Fruit fly (Drosophila melanogaster): ENCODE data around the gene Sfp33A4.

The Sfp33A4 gene

DNA sequence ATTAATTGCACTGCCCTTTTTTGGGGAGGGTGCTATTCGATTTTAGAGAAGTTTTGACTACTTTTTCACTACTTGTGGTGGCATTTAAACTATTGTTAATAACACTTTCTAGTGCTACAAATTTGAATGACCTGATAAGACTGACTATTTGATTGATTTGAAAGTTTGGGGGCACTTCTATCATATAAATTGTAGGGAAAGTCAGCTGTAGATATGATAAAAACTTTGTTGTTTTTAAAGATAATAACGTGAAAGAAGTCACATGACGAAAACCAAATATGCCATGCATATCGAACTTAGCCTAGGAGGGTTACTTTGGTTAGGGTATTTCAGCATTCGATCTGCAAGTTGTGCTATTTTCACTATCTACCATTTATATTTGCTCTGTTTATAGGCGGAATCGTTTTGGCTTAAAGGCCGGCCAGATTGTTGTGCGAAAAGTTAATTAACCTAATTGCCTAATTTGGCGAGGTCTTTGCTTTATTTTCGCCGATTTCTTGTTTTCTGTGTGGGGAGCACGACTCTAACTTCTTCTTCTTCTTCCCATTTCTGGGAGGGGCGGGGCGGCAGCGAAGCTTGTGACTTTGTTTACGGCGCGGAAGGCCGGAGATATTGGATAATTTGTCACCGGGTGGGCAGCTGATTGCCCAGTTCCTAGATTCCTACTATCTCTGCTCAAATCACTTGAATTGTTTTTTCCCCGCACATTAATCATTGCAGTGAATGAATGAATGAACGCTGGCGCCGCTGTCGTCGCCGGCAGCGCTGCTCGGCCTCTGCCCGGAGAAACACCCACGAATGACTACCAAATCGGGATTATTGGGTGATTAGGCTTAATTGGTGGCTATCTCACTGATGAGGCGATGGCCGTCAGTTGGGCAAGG lies 24.0 kb upstream of the Sfp33A4 start:
- TF ChIP-seq N (GFP tag; optimal IDR thresholded peaks at IDR 0.05) (no peak), fru (GFP tag; optimal IDR thresholded peaks at IDR 0.05) (peak; percentile 0), Rel (GFP tag; optimal IDR thresholded peaks at IDR 0.05) (no peak), Rel (tag; optimal IDR thresholded peaks at IDR 0.05) (peak; percentile 59)

DNA sequence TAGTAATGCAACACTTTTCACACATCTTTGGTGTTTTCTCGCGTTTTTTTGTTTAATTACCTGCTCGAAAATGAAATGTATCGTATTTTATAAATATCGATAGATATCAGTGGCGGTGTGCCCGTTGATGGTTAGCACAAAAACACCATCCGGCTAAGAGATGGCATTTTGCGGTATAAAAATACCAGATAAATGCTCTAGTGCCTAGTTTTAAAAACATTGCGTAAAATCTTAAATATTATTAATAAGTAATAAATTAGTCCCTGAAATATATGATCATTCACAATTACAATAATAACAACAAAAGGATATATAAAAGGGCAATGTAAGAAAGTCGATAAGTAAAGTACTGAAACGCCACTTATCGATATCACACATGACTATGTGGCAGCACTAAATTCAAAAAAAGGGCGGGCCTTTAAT lies 23.4 kb upstream of the Sfp33A4 start, which contains the start of gene CycY:
Gene CycY (minus strand): TSS at position 116 of the 423 bp plus-strand sequence.
- TF ChIP-seq h (GFP tag; optimal IDR thresholded peaks at IDR 0.05) (no peak), brk (GFP tag; optimal IDR thresholded peaks at IDR 0.05) (peak; percentile 63), foxo (GFP tag; optimal IDR thresholded peaks at IDR 0.05) (peak in 1 of 2 experiments; percentile 11), dmrt93B (GFP tag; optimal IDR thresholded peaks at IDR 0.05) (no peak), HLH106 (tag; optimal IDR thresholded peaks at IDR 0.05) (peak; percentile 5), Sp1 (GFP tag; optimal IDR thresholded peaks at IDR 0.05) (peak; percentile 3)

DNA sequence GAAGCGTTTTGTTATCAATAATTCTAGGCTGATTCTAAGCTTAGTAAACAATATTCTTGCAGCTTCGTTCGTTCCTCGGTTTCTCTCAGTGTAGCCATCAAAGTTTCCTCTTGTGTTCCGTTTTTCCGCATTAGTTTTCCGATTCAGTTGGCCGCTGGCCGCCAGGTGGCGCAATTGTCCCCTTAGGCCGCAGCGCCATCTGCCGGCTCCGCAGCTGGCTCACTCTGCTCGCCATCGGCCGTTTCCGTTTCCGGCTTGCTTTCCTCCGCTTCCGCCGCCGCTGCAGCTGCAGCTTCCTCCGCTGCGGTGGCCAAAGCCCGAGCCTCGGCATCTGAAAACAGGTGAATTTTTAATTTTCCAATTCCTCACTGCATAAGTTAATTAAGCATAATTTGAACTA lies 20.7 kb upstream of the Sfp33A4 start:
- TF ChIP-seq h (GFP tag; optimal IDR thresholded peaks at IDR 0.05) (peak; percentile 41), sv (GFP tag; optimal IDR thresholded peaks at IDR 0.05) (peak; percentile 62), rgr (GFP tag; optimal IDR thresholded peaks at IDR 0.05) (peak; percentile 44), Rel (GFP tag; optimal IDR thresholded peaks at IDR 0.05) (no peak), Rel (tag; optimal IDR thresholded peaks at IDR 0.05) (no peak), OdsH (GFP tag; optimal IDR thresholded peaks at IDR 0.05) (no peak), Hr83 (GFP tag; optimal IDR thresholded peaks at IDR 0.05; ENCODE audit: poor library complexity, severe bottlenecking) (peak; percentile 4), dmrt93B (GFP tag; optimal IDR thresholded peaks at IDR 0.05) (peak; percentile 54), br (GFP tag; optimal IDR thresholded peaks at IDR 0.05) (peak; percentile 13), ey (GFP tag; optimal IDR thresholded peaks at IDR 0.05) (no peak), tai (GFP tag; optimal IDR thresholded peaks at IDR 0.05) (no peak), Hr78 (GFP tag; optimal IDR thresholded peaks at IDR 0.05) (no peak), Jra (GFP tag; optimal IDR thresholded peaks at IDR 0.05) (no peak), dl (GFP tag; optimal IDR thresholded peaks at IDR 0.05; ENCODE audit: insufficient read depth in 1 of 2, partially characterized antibody in 2 of 2) (no peak), pan (optimal IDR thresholded peaks at IDR 0.05) (no peak), sage (GFP tag; optimal IDR thresholded peaks at IDR 0.05) (no peak), GATAd (GFP tag; optimal IDR thresholded peaks at IDR 0.05) (no peak), Dfd (GFP tag; optimal IDR thresholded peaks at IDR 0.05) (no peak), Hnf4 (GFP tag; optimal IDR thresholded peaks at IDR 0.05) (no peak), jim (GFP tag; optimal IDR thresholded peaks at IDR 0.05) (no peak), HLH106 (tag; optimal IDR thresholded peaks at IDR 0.05) (peak; percentile 34), N (GFP tag; optimal IDR thresholded peaks at IDR 0.05) (no peak), CrebA (GFP tag; optimal IDR thresholded peaks at IDR 0.05; ENCODE audit: borderline replicate concordance) (no peak), woc (GFP tag; optimal IDR thresholded peaks at IDR 0.05) (no peak), CG9705 (GFP tag; optimal IDR thresholded peaks at IDR 0.05) (peak; percentile 53), lola (GFP tag; optimal IDR thresholded peaks at IDR 0.05) (no peak)

DNA sequence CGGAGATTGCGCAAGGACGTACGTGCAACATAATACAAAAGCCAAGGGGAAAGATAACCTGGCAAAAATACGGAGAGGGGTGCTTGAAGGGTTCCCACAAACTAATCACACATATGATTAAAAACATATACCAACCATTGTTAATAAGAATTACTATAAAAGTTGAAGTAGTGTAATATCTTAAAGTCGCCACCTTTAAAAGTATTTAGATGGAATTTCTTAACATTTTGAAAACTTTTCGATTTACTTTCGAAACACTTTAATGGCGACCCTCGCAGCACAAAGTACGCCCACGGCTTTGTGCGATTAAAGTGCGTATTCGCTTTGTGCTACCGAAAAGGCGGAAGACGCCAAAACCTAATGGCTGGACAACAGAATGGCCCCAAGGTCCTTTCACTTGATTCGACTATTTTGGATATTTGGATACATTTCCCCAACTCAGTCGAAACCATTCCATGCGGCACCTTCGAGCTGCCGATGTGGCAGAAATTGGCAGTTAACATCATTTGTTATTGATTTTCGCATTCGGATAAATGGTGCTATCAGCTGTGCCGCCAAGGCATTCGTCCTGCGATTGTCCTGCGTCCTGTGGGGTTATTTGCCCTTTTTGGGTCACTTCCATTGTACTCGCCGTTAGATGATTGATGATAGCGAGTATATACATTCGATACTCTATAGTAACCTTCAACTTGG lies 13.4 kb upstream of the Sfp33A4 start:
- TF ChIP-seq OdsH (GFP tag; optimal IDR thresholded peaks at IDR 0.05), result no peak
- TF ChIP-seq psq (GFP tag; optimal IDR thresholded peaks at IDR 0.05), result no peak
- TF ChIP-seq Rel (GFP tag; optimal IDR thresholded peaks at IDR 0.05), result no peak
- no peak for TF ChIP-seq Rel (tag; optimal IDR thresholded peaks at IDR 0.05)
- no peak for TF ChIP-seq Hnf4 (GFP tag; optimal IDR thresholded peaks at IDR 0.05)
- no peak for TF ChIP-seq dmrt93B (GFP tag; optimal IDR thresholded peaks at IDR 0.05)
- TF ChIP-seq CG9705 (GFP tag; optimal IDR thresholded peaks at IDR 0.05), result no peak
- TF ChIP-seq rgr (GFP tag; optimal IDR thresholded peaks at IDR 0.05), result no peak
- TF ChIP-seq GATAd (GFP tag; optimal IDR thresholded peaks at IDR 0.05), result no peak
- TF ChIP-seq Dfd (GFP tag; optimal IDR thresholded peaks at IDR 0.05), result no peak

Measured in whole organism, wandering third instar larva.